Fruit fly (Drosophila melanogaster) whole organism, pupa: Measurements from ENCODE around the gene CG17258.

Experiments used
- CG12605 ChIP-seq: fragments of 200-800 bp; sonication (Bioruptor generic); IDR thresholded peaks from 2 replicates; pipeline ENCODE4 v1.3.6; 2022; ENCODE audit warnings: missing biosample characterization, missing genetic modification characterization
- CG14655 ChIP-seq: fragments of 200-800 bp; sonication (Bioruptor generic); optimal IDR thresholded peaks from 3 replicates; lab custom pipeline; 2017; ENCODE audit warnings: mild to moderate bottlenecking, missing biosample characterization, missing genetic modification reagents, missing genetic modification characterization
- CG15710 ChIP-seq: fragments of 200-800 bp; sonication (Bioruptor generic); optimal IDR thresholded peaks from 2 replicates; lab custom pipeline; 2018; ENCODE audit warnings: missing biosample characterization, mild to moderate bottlenecking, missing genetic modification characterization, moderate library complexity
- CG17806 ChIP-seq: fragments of 200-800 bp; sonication (Bioruptor generic); optimal IDR thresholded peaks from 2 replicates; lab custom pipeline; 2018; ENCODE audit warnings: missing biosample characterization, mild to moderate bottlenecking, missing genetic modification characterization, moderate library complexity
- CG34367 ChIP-seq: fragments of 200-800 bp; sonication (Bioruptor generic); optimal IDR thresholded peaks from 2 replicates; lab custom pipeline; 2018; ENCODE audit warnings: missing biosample characterization, mild to moderate bottlenecking, missing genetic modification characterization
- CG8159 ChIP-seq: fragments of 200-800 bp; sonication (Bioruptor generic); optimal IDR thresholded peaks from 3 replicates; lab custom pipeline; 2018; ENCODE audit warnings: missing biosample characterization, mild to moderate bottlenecking, missing genetic modification characterization, moderate library complexity
- CG8301 ChIP-seq: fragments of 200-800 bp; sonication (Bioruptor generic); optimal IDR thresholded peaks from 2 replicates; lab custom pipeline; 2018; ENCODE audit warnings: missing biosample characterization, mild to moderate bottlenecking, missing genetic modification characterization
- EcR ChIP-seq: fragments of 200-800 bp; sonication (Bioruptor generic); optimal IDR thresholded peaks from 3 replicates; lab custom pipeline; 2019; ENCODE audit warnings: missing biosample characterization, missing genetic modification characterization, mild to moderate bottlenecking, moderate library complexity, missing genetic modification reagents
- Ets98B ChIP-seq: fragments of 200-800 bp; sonication (Bioruptor generic); IDR thresholded peaks from 2 replicates; pipeline ENCODE4 v1.3.6; 2022; ENCODE audit warnings: missing biosample characterization, missing genetic modification characterization
- Pif1A ChIP-seq: fragments of 200-800 bp; sonication (Bioruptor generic); optimal IDR thresholded peaks from 3 replicates; lab custom pipeline; 2016; ENCODE audit warnings: missing biosample characterization, missing genetic modification characterization
- Snoo ChIP-seq: fragments of 200-800 bp; sonication (Bioruptor generic); optimal IDR thresholded peaks from 3 replicates; lab custom pipeline; 2017; ENCODE audit warnings: missing biosample characterization, mild to moderate bottlenecking, missing genetic modification characterization, inconsistent platforms
- gl ChIP-seq: fragments of 200-800 bp; sonication (Bioruptor generic); optimal IDR thresholded peaks from 2 replicates; lab custom pipeline; 2018; ENCODE audit warnings: missing biosample characterization, mild to moderate bottlenecking, missing genetic modification characterization
- rn ChIP-seq: fragments of 200-800 bp; sonication (Bioruptor generic); IDR thresholded peaks from 2 replicates; pipeline ENCODE4 v1.3.6; 2022; ENCODE audit warnings: missing biosample characterization, missing genetic modification characterization

DNA sequence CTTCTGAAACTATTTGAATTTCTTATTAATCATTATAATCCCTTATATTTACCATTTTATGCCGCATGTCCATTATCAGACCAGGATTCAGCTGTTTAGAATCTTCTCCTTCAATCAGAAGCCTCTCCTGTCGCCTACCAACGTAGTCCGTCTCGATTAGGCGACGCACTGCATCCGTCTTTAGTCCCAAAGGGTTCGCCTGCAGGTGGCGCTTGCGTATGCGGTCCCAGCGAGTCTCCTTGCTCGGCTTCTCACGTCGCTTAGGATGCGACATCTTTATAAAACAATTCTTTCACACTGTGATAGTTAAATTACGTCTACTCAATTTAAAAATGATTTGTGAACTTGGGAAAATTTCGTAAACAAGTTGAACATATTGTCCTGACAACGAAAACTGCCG, at the start of gene CG17258:
- TF ChIP-seq CG12605 (GFP tag; lab: Robert Waterston, UW) (no peak), Pif1A (no peak), EcR (GFP tag; lab: Kevin White, UChicago) (no peak), CG14655 (GFP tag; lab: Kevin White, UChicago) (no peak), rn (GFP tag; lab: Robert Waterston, UW) (no peak), CG17806 (tag; lab: Kevin White, UChicago) (no peak), CG15710 (tag; lab: Kevin White, UChicago) (no peak), CG8301 (tag; lab: Kevin White, UChicago) (no peak), Ets98B (GFP tag; lab: Robert Waterston, UW) (no peak), Snoo (no peak), CG34367 (tag; lab: Kevin White, UChicago) (no peak), CG8159 (tag; lab: Kevin White, UChicago) (no peak), gl (tag; lab: Kevin White, UChicago) (no peak)
